Worm (Caenorhabditis elegans) whole organism, L2 larva: Measurements from ENCODE around the gene wago-5.

Source experiments
- ceh-82 ChIP-seq: fragments of 150-350 bp; optimal IDR thresholded peaks from 2 replicates; lab custom pipeline; 2014; ENCODE audit warnings: missing biosample characterization, missing genetic modification characterization
- crh-2 ChIP-seq: sonication (generic microtip); optimal IDR thresholded peaks from 2 replicates; lab custom pipeline; 2017; ENCODE audit warnings: missing biosample characterization, missing genetic modification characterization

DNA sequence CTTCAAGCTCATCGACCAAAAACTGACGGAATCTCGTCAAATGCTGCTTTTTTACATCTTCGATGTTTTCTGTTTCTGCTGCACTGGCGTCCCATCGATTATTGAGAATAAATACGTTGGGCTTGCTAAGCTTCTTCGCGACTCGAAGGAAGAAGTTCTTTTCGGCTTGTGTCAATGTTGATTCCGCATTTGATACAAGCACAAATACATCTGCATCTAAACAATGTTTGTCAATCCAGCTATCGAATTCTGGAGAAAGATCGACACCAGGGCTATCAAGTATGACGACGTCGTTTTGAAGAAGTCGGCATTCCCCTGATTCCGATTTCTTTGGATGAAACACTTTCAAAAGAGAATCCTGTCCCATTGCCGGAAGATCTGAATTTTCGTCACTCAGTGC, 19.9 kb upstream of the wago-5 start:
- no peak for TF ChIP-seq ceh-82
- TF ChIP-seq crh-2 (tag; lab: Kevin White, UChicago), result no peak
